Fruit fly (Drosophila melanogaster) whole organism, pupa: ENCODE measurements around the gene CG13288.

Experiments
- CG10348 ChIP-seq: fragments of 200-800 bp; sonication (Bioruptor generic); IDR thresholded peaks from 2 replicates; pipeline ENCODE4 v1.3.6; 2022; ENCODE audit warnings: missing biosample characterization, missing genetic modification characterization
- CG12605 ChIP-seq: fragments of 200-800 bp; sonication (Bioruptor generic); IDR thresholded peaks from 2 replicates; pipeline ENCODE4 v1.3.6; 2022; ENCODE audit warnings: missing biosample characterization, missing genetic modification characterization
- CG13204 ChIP-seq: fragments of 200-800 bp; sonication (Bioruptor generic); optimal IDR thresholded peaks from 2 replicates; lab custom pipeline; 2018; ENCODE audit warnings: missing biosample characterization, mild to moderate bottlenecking, missing genetic modification characterization, moderate library complexity
- CG14655 ChIP-seq: fragments of 200-800 bp; sonication (Bioruptor generic); optimal IDR thresholded peaks from 3 replicates; lab custom pipeline; 2017; ENCODE audit warnings: mild to moderate bottlenecking, missing biosample characterization, missing genetic modification reagents, missing genetic modification characterization
- CG15710 ChIP-seq: fragments of 200-800 bp; sonication (Bioruptor generic); optimal IDR thresholded peaks from 2 replicates; lab custom pipeline; 2018; ENCODE audit warnings: missing biosample characterization, mild to moderate bottlenecking, missing genetic modification characterization, moderate library complexity
- CG17806 ChIP-seq: fragments of 200-800 bp; sonication (Bioruptor generic); optimal IDR thresholded peaks from 2 replicates; lab custom pipeline; 2018; ENCODE audit warnings: missing biosample characterization, mild to moderate bottlenecking, missing genetic modification characterization, moderate library complexity
- CG32121 ChIP-seq: fragments of 200-800 bp; sonication (Bioruptor generic); IDR thresholded peaks from 2 replicates; pipeline ENCODE4 v1.3.6; 2022; ENCODE audit warnings: missing biosample characterization, missing genetic modification characterization
- CG34367 ChIP-seq: fragments of 200-800 bp; sonication (Bioruptor generic); optimal IDR thresholded peaks from 2 replicates; lab custom pipeline; 2018; ENCODE audit warnings: missing biosample characterization, mild to moderate bottlenecking, missing genetic modification characterization
- CG4496 ChIP-seq: fragments of 200-800 bp; sonication (Bioruptor generic); IDR thresholded peaks from 3 replicates; pipeline ENCODE4 v1.3.6; 2022; ENCODE audit warnings: missing biosample characterization, missing genetic modification characterization
- CG8159 ChIP-seq: fragments of 200-800 bp; sonication (Bioruptor generic); optimal IDR thresholded peaks from 3 replicates; lab custom pipeline; 2018; ENCODE audit warnings: missing biosample characterization, mild to moderate bottlenecking, missing genetic modification characterization, moderate library complexity
- CG8301 ChIP-seq: fragments of 200-800 bp; sonication (Bioruptor generic); optimal IDR thresholded peaks from 2 replicates; lab custom pipeline; 2018; ENCODE audit warnings: missing biosample characterization, mild to moderate bottlenecking, missing genetic modification characterization
- CG9948 ChIP-seq: fragments of 200-800 bp; sonication (Bioruptor generic); optimal IDR thresholded peaks from 2 replicates; lab custom pipeline; 2018; ENCODE audit warnings: missing biosample characterization, mild to moderate bottlenecking, missing genetic modification characterization, moderate library complexity
- D1 ChIP-seq: fragments of 200-800 bp; sonication (Bioruptor generic); optimal IDR thresholded peaks from 2 replicates; lab custom pipeline; 2018; ENCODE audit warnings: missing biosample characterization, mild to moderate bottlenecking, missing genetic modification characterization, moderate library complexity
- EcR ChIP-seq: fragments of 200-800 bp; sonication (Bioruptor generic); optimal IDR thresholded peaks from 3 replicates; lab custom pipeline; 2019; ENCODE audit warnings: missing biosample characterization, missing genetic modification characterization, mild to moderate bottlenecking, moderate library complexity, missing genetic modification reagents
- Ets98B ChIP-seq: fragments of 200-800 bp; sonication (Bioruptor generic); IDR thresholded peaks from 2 replicates; pipeline ENCODE4 v1.3.6; 2022; ENCODE audit warnings: missing biosample characterization, missing genetic modification characterization
- Pif1A ChIP-seq: fragments of 200-800 bp; sonication (Bioruptor generic); optimal IDR thresholded peaks from 3 replicates; lab custom pipeline; 2016; ENCODE audit warnings: missing biosample characterization, missing genetic modification characterization
- Pif1B ChIP-seq: fragments of 200-800 bp; sonication (Bioruptor generic); optimal IDR thresholded peaks from 3 replicates; lab custom pipeline; 2016; ENCODE audit warnings: missing biosample characterization, missing genetic modification characterization
- Snoo ChIP-seq: fragments of 200-800 bp; sonication (Bioruptor generic); optimal IDR thresholded peaks from 3 replicates; lab custom pipeline; 2017; ENCODE audit warnings: missing biosample characterization, mild to moderate bottlenecking, missing genetic modification characterization, inconsistent platforms
- fd96Ca ChIP-seq: fragments of 200-800 bp; sonication (Bioruptor generic); IDR thresholded peaks from 3 replicates; pipeline ENCODE4 v1.3.6; 2022; ENCODE audit warnings: missing biosample characterization, missing genetic modification characterization
- gl ChIP-seq: fragments of 200-800 bp; sonication (Bioruptor generic); optimal IDR thresholded peaks from 2 replicates; lab custom pipeline; 2018; ENCODE audit warnings: missing biosample characterization, mild to moderate bottlenecking, missing genetic modification characterization
- rn ChIP-seq: fragments of 200-800 bp; sonication (Bioruptor generic); IDR thresholded peaks from 2 replicates; pipeline ENCODE4 v1.3.6; 2022; ENCODE audit warnings: missing biosample characterization, missing genetic modification characterization

The CG13288 gene

DNA sequence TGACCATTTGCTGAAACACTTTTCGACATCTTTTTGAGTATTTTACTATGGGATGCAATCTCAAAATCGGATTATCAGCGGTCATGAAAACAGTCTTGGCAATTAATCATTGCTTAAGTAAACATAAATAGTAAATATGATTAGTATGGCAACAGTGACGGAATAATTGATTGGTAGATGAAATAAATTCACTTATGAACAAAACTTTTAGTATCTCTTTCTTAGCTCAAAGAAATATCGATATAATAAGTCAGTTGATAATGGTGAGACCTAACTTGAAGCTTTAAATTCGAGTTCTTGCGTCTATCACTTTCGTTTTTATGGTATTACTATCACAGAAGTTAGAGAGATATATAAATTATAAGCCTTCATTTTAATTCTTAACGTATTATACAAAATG is 36.0 kb upstream of the CG13288 start, which contains the start of gene CG5568:
TSS of gene CG5568 (plus strand) at position 301 of the 400 bp plus-strand sequence.
- TF ChIP-seq EcR (GFP tag; lab: Kevin White, UChicago) (no peak), CG4496 (no peak), Snoo (tag; lab: Kevin White, UChicago) (no peak), gl (no peak), CG13204 (no peak), CG32121 (GFP tag; lab: Robert Waterston, UW) (no peak), CG15710 (no peak), CG17806 (tag; lab: Kevin White, UChicago) (no peak), CG10348 (no peak), CG34367 (tag; lab: Kevin White, UChicago) (no peak), CG12605 (GFP tag; lab: Robert Waterston, UW) (no peak), fd96Ca (GFP tag; lab: Robert Waterston, UW) (no peak)

dm6 chr3L:5873011-5873410 is 34.2 kb upstream of the CG13288 start, which contains the start of gene CG18586:
TSS of gene CG18586 (plus strand) at chr3L:5873311.
- no peak for TF ChIP-seq Pif1B (GFP tag; lab: Kevin White, UChicago)
- no peak for TF ChIP-seq CG34367 (tag; lab: Kevin White, UChicago)
- TF ChIP-seq Ets98B (GFP tag; lab: Robert Waterston, UW), result no peak
- no peak for TF ChIP-seq gl
- TF ChIP-seq CG13204, result no peak
- no peak for TF ChIP-seq EcR (GFP tag; lab: Kevin White, UChicago)
- TF ChIP-seq CG8301 (tag; lab: Kevin White, UChicago), result no peak
- no peak for TF ChIP-seq fd96Ca (GFP tag; lab: Robert Waterston, UW)
- TF ChIP-seq CG4496, result no peak
- TF ChIP-seq CG14655 (GFP tag; lab: Kevin White, UChicago), result no peak
- TF ChIP-seq CG9948, result no peak
- no peak for TF ChIP-seq CG32121 (GFP tag; lab: Robert Waterston, UW)
- no peak for TF ChIP-seq Snoo (tag; lab: Kevin White, UChicago)
- TF ChIP-seq CG10348, result no peak
- TF ChIP-seq CG12605 (GFP tag; lab: Robert Waterston, UW), result no peak
- no peak for TF ChIP-seq CG15710
- TF ChIP-seq CG17806 (tag; lab: Kevin White, UChicago), result no peak
- no peak for TF ChIP-seq D1

dm6 chr3L:5878734-5879291 is 28.4 kb upstream of the CG13288 start:
- TF ChIP-seq CG32121 (GFP tag; lab: Robert Waterston, UW) (no peak), CG12605 (GFP tag; lab: Robert Waterston, UW) (no peak), rn (GFP tag; lab: Robert Waterston, UW) (no peak), CG9948 (no peak), CG14655 (GFP tag; lab: Kevin White, UChicago) (no peak), gl (no peak), CG13204 (no peak), D1 (no peak), Pif1A (GFP tag; lab: Kevin White, UChicago) (no peak), fd96Ca (GFP tag; lab: Robert Waterston, UW) (no peak), CG4496 (no peak), EcR (GFP tag; lab: Kevin White, UChicago) (no peak), CG15710 (no peak), Snoo (tag; lab: Kevin White, UChicago) (no peak), CG10348 (no peak), CG17806 (tag; lab: Kevin White, UChicago) (no peak), Pif1B (GFP tag; lab: Kevin White, UChicago) (no peak), CG8159 (tag; lab: Kevin White, UChicago) (no peak), Ets98B (GFP tag; lab: Robert Waterston, UW) (no peak), CG8301 (tag; lab: Kevin White, UChicago) (no peak)

dm6 chr3L:5881310-5882208 is 25.6 kb upstream of the CG13288 start:
- TF ChIP-seq Pif1A (GFP tag; lab: Kevin White, UChicago) (peak; percentile 20), gl (no peak), Snoo (tag; lab: Kevin White, UChicago) (no peak), CG32121 (GFP tag; lab: Robert Waterston, UW) (no peak), CG17806 (tag; lab: Kevin White, UChicago) (no peak)
- TF ChIP-seq, all 21 proteins: peak for 1

DNA sequence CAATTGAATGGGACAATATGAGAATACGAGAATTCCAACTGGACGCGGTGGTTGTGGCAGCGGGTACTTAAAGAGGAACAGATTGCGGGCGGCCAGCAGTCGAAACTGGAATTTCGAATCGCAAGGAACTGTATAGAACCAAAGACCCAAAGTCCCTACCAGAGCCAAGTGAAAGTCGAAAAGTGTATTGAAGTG is 25.1 kb upstream of the CG13288 start, which contains the start of gene CG13287:
TSS of gene CG13287 (plus strand) at position 96 of the 195 bp plus-strand sequence.
- TF ChIP-seq CG34367 (tag; lab: Kevin White, UChicago) (no peak), CG15710 (no peak), CG4496 (no peak), CG10348 (no peak), CG32121 (GFP tag; lab: Robert Waterston, UW) (no peak), fd96Ca (GFP tag; lab: Robert Waterston, UW) (no peak), EcR (GFP tag; lab: Kevin White, UChicago) (no peak), rn (GFP tag; lab: Robert Waterston, UW) (no peak), CG12605 (GFP tag; lab: Robert Waterston, UW) (no peak), CG17806 (tag; lab: Kevin White, UChicago) (no peak), CG14655 (GFP tag; lab: Kevin White, UChicago) (no peak), D1 (no peak), Snoo (tag; lab: Kevin White, UChicago) (no peak), CG8159 (tag; lab: Kevin White, UChicago) (no peak), Ets98B (GFP tag; lab: Robert Waterston, UW) (no peak), CG13204 (no peak), Pif1B (GFP tag; lab: Kevin White, UChicago) (no peak), Pif1A (GFP tag; lab: Kevin White, UChicago) (no peak)
